Fruit fly (Drosophila melanogaster): ENCODE measurements around the gene kon.

Gene kon

dm6 chr2L:18503760-18504159, at the start of gene kon:
Gene kon (minus strand): TSS chr2L:18503978.
- no peak for TF ChIP-seq insv (optimal IDR thresholded peaks at IDR 0.05)
- no peak for TF ChIP-seq Myc (optimal IDR thresholded peaks at IDR 0.05)
- TF ChIP-seq psq (optimal IDR thresholded peaks at IDR 0.05), result no peak
- TF ChIP-seq Sin3A (optimal IDR thresholded peaks at IDR 0.05), result no peak
- no peak for TF ChIP-seq ttk (optimal IDR thresholded peaks at IDR 0.05)
- TF ChIP-seq h (optimal IDR thresholded peaks at IDR 0.05), result no peak

dm6 chr2L:18549470-18549869, 45.7 kb upstream of the kon start:
- TF ChIP-seq Myc (optimal IDR thresholded peaks at IDR 0.05) (no peak), insv (optimal IDR thresholded peaks at IDR 0.05) (no peak), h (optimal IDR thresholded peaks at IDR 0.05) (no peak), Sin3A (optimal IDR thresholded peaks at IDR 0.05) (no peak), ttk (optimal IDR thresholded peaks at IDR 0.05) (no peak), psq (optimal IDR thresholded peaks at IDR 0.05) (no peak)

- TF ChIP-seq insv (optimal IDR thresholded peaks at IDR 0.05) (no peak), h (optimal IDR thresholded peaks at IDR 0.05) (no peak), Myc (optimal IDR thresholded peaks at IDR 0.05) (no peak), psq (optimal IDR thresholded peaks at IDR 0.05) (no peak), ttk (optimal IDR thresholded peaks at IDR 0.05) (no peak), Sin3A (optimal IDR thresholded peaks at IDR 0.05) (no peak)
Observed at dm6 chr2L:18548753-18549152, 45.0 kb upstream of the kon start.

- TF ChIP-seq ttk (optimal IDR thresholded peaks at IDR 0.05) (no peak), insv (optimal IDR thresholded peaks at IDR 0.05) (no peak), h (optimal IDR thresholded peaks at IDR 0.05) (no peak), psq (optimal IDR thresholded peaks at IDR 0.05) (no peak), Myc (optimal IDR thresholded peaks at IDR 0.05) (no peak), Sin3A (optimal IDR thresholded peaks at IDR 0.05) (no peak)
Observed at dm6 chr2L:18546426-18546825, 42.6 kb upstream of the kon start.

dm6 chr2L:18526005-18526404, 22.2 kb upstream of the kon start:
- no peak for TF ChIP-seq h (optimal IDR thresholded peaks at IDR 0.05)
- no peak for TF ChIP-seq Myc (optimal IDR thresholded peaks at IDR 0.05)
- TF ChIP-seq Sin3A (optimal IDR thresholded peaks at IDR 0.05), result no peak
- TF ChIP-seq insv (optimal IDR thresholded peaks at IDR 0.05), result no peak
- no peak for TF ChIP-seq ttk (optimal IDR thresholded peaks at IDR 0.05)
- TF ChIP-seq psq (optimal IDR thresholded peaks at IDR 0.05), result no peak

dm6 chr2L:18524896-18525295, 21.1 kb upstream of the kon start:
- TF ChIP-seq h (optimal IDR thresholded peaks at IDR 0.05) (no peak), Myc (optimal IDR thresholded peaks at IDR 0.05) (no peak), insv (optimal IDR thresholded peaks at IDR 0.05) (no peak), psq (optimal IDR thresholded peaks at IDR 0.05) (no peak), Sin3A (optimal IDR thresholded peaks at IDR 0.05) (no peak), ttk (optimal IDR thresholded peaks at IDR 0.05) (no peak)

dm6 chr2L:18523003-18523402, 19.2 kb upstream of the kon start:
- TF ChIP-seq insv (optimal IDR thresholded peaks at IDR 0.05) (no peak), psq (optimal IDR thresholded peaks at IDR 0.05) (no peak), ttk (optimal IDR thresholded peaks at IDR 0.05) (no peak), Sin3A (optimal IDR thresholded peaks at IDR 0.05) (no peak), Myc (optimal IDR thresholded peaks at IDR 0.05) (no peak), h (optimal IDR thresholded peaks at IDR 0.05) (no peak)

dm6 chr2L:18522258-18522657, 18.5 kb upstream of the kon start:
- no peak for TF ChIP-seq h (optimal IDR thresholded peaks at IDR 0.05)
- no peak for TF ChIP-seq Sin3A (optimal IDR thresholded peaks at IDR 0.05)
- no peak for TF ChIP-seq insv (optimal IDR thresholded peaks at IDR 0.05)
- TF ChIP-seq ttk (optimal IDR thresholded peaks at IDR 0.05), result no peak
- no peak for TF ChIP-seq Myc (optimal IDR thresholded peaks at IDR 0.05)
- TF ChIP-seq psq (optimal IDR thresholded peaks at IDR 0.05), result no peak

dm6 chr2L:18518852-18519251, 15.1 kb upstream of the kon start:
- TF ChIP-seq insv (optimal IDR thresholded peaks at IDR 0.05) (no peak), Sin3A (optimal IDR thresholded peaks at IDR 0.05) (no peak), ttk (optimal IDR thresholded peaks at IDR 0.05) (no peak), psq (optimal IDR thresholded peaks at IDR 0.05) (no peak), h (optimal IDR thresholded peaks at IDR 0.05) (no peak), Myc (optimal IDR thresholded peaks at IDR 0.05) (no peak)

- TF ChIP-seq insv (optimal IDR thresholded peaks at IDR 0.05) (no peak), Sin3A (optimal IDR thresholded peaks at IDR 0.05) (no peak), psq (optimal IDR thresholded peaks at IDR 0.05) (no peak), ttk (optimal IDR thresholded peaks at IDR 0.05) (no peak), h (optimal IDR thresholded peaks at IDR 0.05) (no peak), Myc (optimal IDR thresholded peaks at IDR 0.05) (no peak)
Observed at dm6 chr2L:18517002-18517635, 13.3 kb upstream of the kon start, which contains the start of gene CG10211. Gene CG10211 (plus strand): TSS chr2L:18517487.

- no peak for TF ChIP-seq h (optimal IDR thresholded peaks at IDR 0.05)
- TF ChIP-seq psq (optimal IDR thresholded peaks at IDR 0.05), result no peak
Observed at dm6 chr2L:18516367-18516766, 12.6 kb upstream of the kon start.

dm6 chr2L:18513402-18513801, 9.6 kb upstream of the kon start:
- TF ChIP-seq Myc (optimal IDR thresholded peaks at IDR 0.05), result no peak
- TF ChIP-seq insv (optimal IDR thresholded peaks at IDR 0.05), result no peak
- no peak for TF ChIP-seq ttk (optimal IDR thresholded peaks at IDR 0.05)
- no peak for TF ChIP-seq Sin3A (optimal IDR thresholded peaks at IDR 0.05)
- TF ChIP-seq psq (optimal IDR thresholded peaks at IDR 0.05), result no peak
- no peak for TF ChIP-seq h (optimal IDR thresholded peaks at IDR 0.05)

- no peak for TF ChIP-seq psq (optimal IDR thresholded peaks at IDR 0.05)
- no peak for TF ChIP-seq Sin3A (optimal IDR thresholded peaks at IDR 0.05)
- no peak for TF ChIP-seq Myc (optimal IDR thresholded peaks at IDR 0.05)
- no peak for TF ChIP-seq insv (optimal IDR thresholded peaks at IDR 0.05)
- no peak for TF ChIP-seq h (optimal IDR thresholded peaks at IDR 0.05)
- TF ChIP-seq ttk (optimal IDR thresholded peaks at IDR 0.05), result no peak
Observed at dm6 chr2L:18509181-18509580, 5.4 kb upstream of the kon start, which contains the start of gene Ugt301D1. Gene Ugt301D1 (plus strand): TSS chr2L:18509560.
